Worm (Caenorhabditis elegans): ENCODE results near the gene C32B5.6.
"Not testable (repeated sequence)": the region's sequence is repeated elsewhere in the genome, so short reads cannot be mapped to it uniquely, and the experiment has no call there.

- not testable (repeated sequence) for TF ChIP-seq unc-62 (GFP tag; optimal IDR thresholded peaks at IDR 0.05); nhr-129 (tag; optimal IDR thresholded peaks at IDR 0.05)
Measured at ce11 chrII:1006375-1006774, 38.2 kb downstream of the C32B5.6 start, which contains the start of gene F45D11.14.

All from whole organism, L2 larva.